Worm (Caenorhabditis elegans) whole organism, late embryonic: ENCODE data around the gene eat-20.

Experiments
- C38D4.7 ChIP-seq: fragments of 200-800 bp; sonication (Bioruptor generic); optimal IDR thresholded peaks from 2 replicates; lab custom pipeline; 2018; ENCODE audit warnings: mild to moderate bottlenecking, missing genetic modification characterization, moderate library complexity, missing compliant biosample characterization
- K02D7.2 ChIP-seq: sonication (generic microtip); optimal IDR thresholded peaks from 2 replicates; lab custom pipeline; 2017; ENCODE audit warnings: mild to moderate bottlenecking, missing genetic modification characterization, missing compliant biosample characterization
- K09A11.1 ChIP-seq: sonication (generic microtip); optimal IDR thresholded peaks from 2 replicates; lab custom pipeline; 2017; ENCODE audit warnings: antibody characterized with exemption, mild to moderate bottlenecking, missing genetic modification characterization, missing compliant biosample characterization; ENCODE audit not compliant: insufficient read depth
- ama-1 ChIP-seq: fragments of 150-350 bp; optimal IDR thresholded peaks from 2 replicates; lab custom pipeline; 2014
- ceh-18 ChIP-seq: sonication (generic microtip); optimal IDR thresholded peaks from 2 replicates; lab custom pipeline; 2016; ENCODE audit warnings: missing genetic modification characterization, missing compliant biosample characterization
- ceh-2 ChIP-seq: sonication (generic microtip); optimal IDR thresholded peaks from 2 replicates; lab custom pipeline; 2016; ENCODE audit warnings: missing genotype, missing genetic modification characterization, missing compliant biosample characterization
- ceh-31 ChIP-seq: sonication (generic microtip); optimal IDR thresholded peaks from 2 replicates; lab custom pipeline; 2016; ENCODE audit warnings: missing genetic modification characterization, missing compliant biosample characterization
- ceh-34 ChIP-seq: sonication (generic microtip); optimal IDR thresholded peaks from 2 replicates; lab custom pipeline; 2016; ENCODE audit warnings: mild to moderate bottlenecking, missing genetic modification characterization, missing compliant biosample characterization
- ceh-45 ChIP-seq: fragments of 200-800 bp; sonication (Bioruptor generic); IDR thresholded peaks from 2 replicates; pipeline ENCODE4 v1.3.6; 2022; ENCODE audit warnings: missing genetic modification reagents, missing genetic modification characterization, missing compliant biosample characterization
- ceh-48 ChIP-seq: sonication (generic microtip); optimal IDR thresholded peaks from 2 replicates; lab custom pipeline; 2016; ENCODE audit warnings: missing genetic modification characterization, inconsistent platforms, missing compliant biosample characterization
- che-1 ChIP-seq: sonication (generic microtip); optimal IDR thresholded peaks from 2 replicates; lab custom pipeline; 2016; ENCODE audit warnings: mild to moderate bottlenecking, missing genetic modification characterization, missing compliant biosample characterization
- elt-2 ChIP-seq: sonication (generic microtip); optimal IDR thresholded peaks from 2 replicates; lab custom pipeline; 2016; ENCODE audit warnings: missing genetic modification reagents, missing genetic modification characterization, missing compliant biosample characterization
- fax-1 ChIP-seq: sonication (generic microtip); optimal IDR thresholded peaks from 2 replicates; lab custom pipeline; 2016; ENCODE audit warnings: missing genotype, missing genetic modification characterization, missing compliant biosample characterization
- fkh-6 ChIP-seq: sonication (generic microtip); optimal IDR thresholded peaks from 2 replicates; lab custom pipeline; 2016; ENCODE audit warnings: missing genetic modification characterization, missing compliant biosample characterization
- gmeb-2 ChIP-seq: sonication (generic microtip); optimal IDR thresholded peaks from 2 replicates; lab custom pipeline; 2016; ENCODE audit warnings: missing genetic modification characterization, inconsistent platforms, missing compliant biosample characterization
- hlh-15 ChIP-seq: sonication (generic microtip); optimal IDR thresholded peaks from 2 replicates; lab custom pipeline; 2016; ENCODE audit warnings: missing genetic modification characterization, missing compliant biosample characterization
- hlh-30 ChIP-seq: sonication (generic microtip); optimal IDR thresholded peaks from 2 replicates; lab custom pipeline; 2017; ENCODE audit warnings: antibody characterized with exemption, missing genetic modification characterization, missing compliant biosample characterization; ENCODE audit not compliant: insufficient read depth
- hlh-6 ChIP-seq: sonication (generic microtip); optimal IDR thresholded peaks from 2 replicates; lab custom pipeline; 2016; ENCODE audit warnings: missing genotype, missing genetic modification characterization, missing compliant biosample characterization
- hlh-8 ChIP-seq: sonication (generic microtip); optimal IDR thresholded peaks from 2 replicates; lab custom pipeline; 2016; ENCODE audit warnings: missing genotype, missing genetic modification characterization, missing compliant biosample characterization
- lim-6 ChIP-seq: sonication (generic microtip); optimal IDR thresholded peaks from 2 replicates; lab custom pipeline; 2016; ENCODE audit warnings: missing genetic modification characterization, missing compliant biosample characterization
- lin-11 ChIP-seq: fragments of 200-800 bp; sonication (Bioruptor generic); optimal IDR thresholded peaks from 2 replicates; lab custom pipeline; 2018; ENCODE audit warnings: mild to moderate bottlenecking, missing genetic modification characterization, missing compliant biosample characterization
- madf-2 ChIP-seq: sonication (generic microtip); optimal IDR thresholded peaks from 2 replicates; lab custom pipeline; 2017; ENCODE audit warnings: missing genetic modification characterization, missing compliant biosample characterization
- mec-3 ChIP-seq: sonication (generic microtip); optimal IDR thresholded peaks from 2 replicates; lab custom pipeline; 2016; ENCODE audit warnings: borderline replicate concordance, missing genetic modification characterization, missing compliant biosample characterization
- nfya-1 ChIP-seq: sonication (generic microtip); optimal IDR thresholded peaks from 2 replicates; lab custom pipeline; 2017; ENCODE audit warnings: missing genetic modification characterization, mild to moderate bottlenecking, missing compliant biosample characterization, antibody characterized with exemption, moderate library complexity
- nhr-232 ChIP-seq: sonication (generic microtip); optimal IDR thresholded peaks from 2 replicates; lab custom pipeline; 2016; ENCODE audit warnings: missing genetic modification characterization, missing compliant biosample characterization
- pat-9 ChIP-seq: fragments of 200-800 bp; sonication (Bioruptor generic); optimal IDR thresholded peaks from 2 replicates; lab custom pipeline; 2018; ENCODE audit warnings: mild to moderate bottlenecking, missing genetic modification characterization, moderate library complexity, missing compliant biosample characterization
- pha-2 ChIP-seq: sonication (generic microtip); optimal IDR thresholded peaks from 2 replicates; lab custom pipeline; 2017; ENCODE audit warnings: mild to moderate bottlenecking, missing genetic modification characterization, missing compliant biosample characterization
- rnt-1 ChIP-seq: sonication (generic microtip); optimal IDR thresholded peaks from 2 replicates; lab custom pipeline; 2016; ENCODE audit warnings: missing genetic modification characterization, missing compliant biosample characterization
- sdc-2 ChIP-seq: sonication (generic microtip); optimal IDR thresholded peaks from 2 replicates; lab custom pipeline; 2016; ENCODE audit warnings: missing genotype, missing genetic modification characterization, missing compliant biosample characterization
- sox-2 ChIP-seq: fragments of 200-800 bp; sonication (Bioruptor generic); IDR thresholded peaks from 2 replicates; pipeline ENCODE4 v1.3.6; 2022; ENCODE audit warnings: missing genetic modification reagents, missing genetic modification characterization, missing compliant biosample characterization
- unc-55 ChIP-seq: sonication (generic microtip); optimal IDR thresholded peaks from 2 replicates; lab custom pipeline; 2017; ENCODE audit warnings: missing biosample characterization, missing genetic modification reagents, missing genetic modification characterization
- zip-5 ChIP-seq: sonication (generic microtip); optimal IDR thresholded peaks from 2 replicates; lab custom pipeline; 2016; ENCODE audit warnings: missing genetic modification characterization, missing compliant biosample characterization
- ztf-16 ChIP-seq: sonication (generic microtip); optimal IDR thresholded peaks from 2 replicates; lab custom pipeline; 2017; ENCODE audit warnings: missing genetic modification characterization, missing compliant biosample characterization

The eat-20 gene

DNA sequence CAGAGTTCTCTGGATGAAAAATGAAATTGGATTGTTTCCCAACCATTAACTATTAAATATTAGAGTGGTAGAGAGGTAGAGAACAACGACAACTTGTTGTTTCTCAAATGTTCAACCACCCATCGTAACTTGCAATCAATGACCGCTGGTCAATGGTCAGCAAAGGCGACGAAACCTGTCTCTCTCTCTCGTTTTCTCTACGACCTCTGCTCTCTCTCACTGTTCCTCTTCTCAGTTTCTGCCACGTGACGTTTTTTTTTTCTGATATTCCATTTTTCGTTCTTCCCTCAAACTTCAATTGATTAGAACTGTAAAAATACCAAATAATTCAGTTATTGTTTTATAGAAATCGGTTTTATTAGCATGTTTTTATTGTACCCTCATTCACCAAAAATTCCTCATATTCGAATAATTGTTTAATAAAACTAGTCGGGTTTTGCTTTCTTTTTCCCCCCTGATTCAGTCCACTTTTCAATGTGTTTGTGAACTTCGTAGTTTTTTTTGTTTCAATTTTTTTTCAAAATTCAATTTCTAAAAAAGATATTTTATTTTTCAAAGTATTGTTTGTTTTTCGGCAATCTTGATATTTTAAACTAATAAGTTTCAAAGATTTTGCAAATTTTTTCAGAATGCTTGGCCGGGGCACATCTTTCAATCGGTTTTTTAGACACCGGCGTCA is 12.7 kb upstream of the eat-20 start, which contains the start of gene suox-1:
TSS of gene suox-1 (plus strand) at position 629 of the 679 bp plus-strand sequence.
- TF ChIP-seq lin-11 (tag; lab: Kevin White, UChicago) (no peak), hlh-6 (tag; lab: Kevin White, UChicago) (no peak), K09A11.1 (no peak), hlh-30 (peak; percentile 34)
- TF ChIP-seq, all 69 proteins: peak for 1

DNA sequence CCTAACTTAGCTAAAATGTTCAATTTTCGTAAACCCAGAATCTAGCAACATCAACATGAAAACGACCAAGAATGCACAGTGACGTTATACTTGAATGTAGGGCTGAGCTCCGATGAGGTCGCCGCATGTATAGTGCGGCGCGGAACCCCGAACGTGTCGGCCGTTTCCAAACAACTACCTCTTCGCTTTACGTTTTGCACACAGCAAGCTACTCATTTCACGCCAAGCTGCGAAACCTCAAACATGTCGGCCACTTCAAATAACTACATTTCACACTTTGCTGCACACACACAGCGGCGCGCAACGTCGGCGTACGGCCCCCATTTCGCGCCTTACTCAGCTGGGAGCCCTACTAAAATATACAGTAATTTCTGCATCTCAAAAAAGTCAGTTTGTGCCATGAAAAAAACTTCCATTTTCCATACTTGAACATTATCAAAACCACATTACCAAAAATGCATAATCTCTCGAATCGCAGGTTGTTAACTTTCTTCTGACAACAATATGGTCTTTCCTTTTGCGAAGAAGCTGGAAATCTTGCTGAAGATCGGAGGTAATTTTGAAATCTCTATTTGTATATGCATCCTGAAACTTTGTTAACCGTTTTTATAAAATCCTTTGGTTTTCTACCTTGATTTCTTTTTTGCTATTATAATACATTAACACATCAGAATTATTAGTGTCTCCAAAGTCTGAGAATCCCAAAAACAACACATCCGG is 7.2 kb upstream of the eat-20 start, which contains the start of gene H13N06.7:
TSS of gene H13N06.7 (plus strand) at position 670 of the 720 bp plus-strand sequence.
- TF ChIP-seq lim-6 (tag; lab: Kevin White, UChicago) (no peak), C38D4.7 (GFP tag; lab: Kevin White, UChicago) (no peak), hlh-15 (tag; lab: Kevin White, UChicago) (no peak), pat-9 (tag; lab: Kevin White, UChicago) (no peak), pha-2 (tag; lab: Kevin White, UChicago) (no peak), nhr-232 (tag; lab: Kevin White, UChicago) (no peak), rnt-1 (no peak), zip-5 (no peak), fax-1 (tag; lab: Kevin White, UChicago) (no peak)

DNA sequence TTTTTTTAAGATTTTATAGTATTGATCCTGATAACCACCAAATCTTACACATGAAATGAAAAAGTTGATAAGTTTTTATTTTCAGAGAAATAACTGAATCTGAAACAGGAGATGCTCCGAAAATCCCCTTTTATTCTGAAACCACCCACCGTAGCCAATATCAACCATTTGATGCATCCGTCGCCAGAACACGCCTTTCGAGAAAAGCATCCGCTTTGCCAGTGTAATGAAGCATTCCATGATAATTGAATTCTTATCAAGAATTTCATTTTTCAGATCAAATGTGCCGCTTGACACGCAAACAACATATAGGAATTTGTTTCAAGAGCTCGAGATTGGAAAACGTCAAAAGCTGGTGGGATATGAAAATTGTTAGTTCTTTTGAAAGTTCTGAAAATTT is 5.0 kb upstream of the eat-20 start, which contains the start of gene tbh-1:
TSS of gene tbh-1 (minus strand) at position 101 of the 400 bp plus-strand sequence.
- TF ChIP-seq sox-2 (GFP tag; lab: Robert Waterston, UW): no peak
- TF ChIP-seq mec-3 (tag; lab: Kevin White, UChicago): no peak
- TF ChIP-seq hlh-8 (tag; lab: Kevin White, UChicago): no peak
- TF ChIP-seq ama-1 (lab: Kevin White, UChicago): no peak
- TF ChIP-seq ceh-48: no peak
- TF ChIP-seq hlh-30: no peak

DNA sequence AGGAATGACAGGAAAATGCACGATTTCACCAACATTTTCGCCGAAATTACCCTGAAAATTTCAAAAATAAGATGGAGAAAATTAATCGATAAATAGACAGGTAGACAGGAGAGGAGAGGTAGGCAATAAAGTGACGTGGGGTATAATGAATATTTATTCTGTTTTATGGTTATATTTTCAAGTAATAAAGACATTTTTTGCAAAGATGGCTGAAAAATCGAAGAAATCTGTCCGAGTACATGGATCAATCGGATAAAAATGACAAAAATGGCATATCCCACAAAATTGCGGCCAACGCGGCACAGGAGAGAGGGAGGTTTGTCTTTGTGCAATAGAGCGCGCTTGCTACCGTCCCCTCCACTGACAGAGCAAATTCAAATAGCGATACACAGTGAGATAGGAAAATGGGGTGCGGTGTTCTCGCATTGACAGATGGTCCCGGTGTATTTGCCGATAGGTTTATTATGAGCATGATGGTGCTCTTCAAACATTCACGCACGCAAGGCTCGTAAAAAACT is 1.9 kb upstream of the eat-20 start, which contains the start of gene zipt-7.2:
TSS of gene zipt-7.2 (minus strand) at position 51 of the 518 bp plus-strand sequence.
- TF ChIP-seq nfya-1 (tag; lab: Kevin White, UChicago) (peak; percentile 51), ceh-31 (peak; percentile 48), rnt-1 (peak; percentile 25), ceh-45 (GFP tag; lab: Robert Waterston, UW) (no peak), zip-5 (no peak), fax-1 (tag; lab: Kevin White, UChicago) (no peak)

DNA sequence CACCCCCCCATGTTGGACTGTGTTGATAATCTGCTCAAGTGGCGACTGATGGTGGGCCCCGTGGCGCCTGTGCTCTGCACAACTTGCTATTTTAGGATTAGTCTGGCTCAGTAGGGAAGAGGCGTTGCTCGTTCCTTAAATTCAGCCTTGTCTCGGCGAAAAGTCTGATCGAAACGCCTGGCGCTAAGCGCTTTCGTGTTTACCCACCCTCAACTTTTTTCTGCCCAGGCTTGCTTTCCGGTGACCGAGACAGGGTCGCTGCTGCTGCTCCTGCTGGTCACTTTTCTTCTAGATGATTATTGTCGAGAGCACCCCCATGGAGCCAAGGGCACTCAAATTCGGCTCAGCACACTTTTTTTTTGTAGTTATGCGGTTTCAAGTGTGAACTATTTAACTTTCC is 4.7 kb downstream of the eat-20 start:
- TF ChIP-seq hlh-15 (tag; lab: Kevin White, UChicago) (no peak), che-1 (tag; lab: Kevin White, UChicago) (no peak), hlh-30 (no peak), ceh-45 (GFP tag; lab: Robert Waterston, UW) (no peak), ztf-16 (tag; lab: Kevin White, UChicago) (no peak), gmeb-2 (no peak), C38D4.7 (GFP tag; lab: Kevin White, UChicago) (no peak), unc-55 (GFP tag; lab: Kevin White, UChicago) (no peak), sdc-2 (tag; lab: Kevin White, UChicago) (no peak), ceh-18 (no peak), K02D7.2 (tag; lab: Kevin White, UChicago) (no peak), ceh-2 (tag; lab: Kevin White, UChicago) (no peak), madf-2 (tag; lab: Kevin White, UChicago) (no peak), elt-2 (tag; lab: Kevin White, UChicago) (no peak), lim-6 (tag; lab: Kevin White, UChicago) (no peak), fkh-6 (tag; lab: Kevin White, UChicago) (no peak), ceh-34 (tag; lab: Kevin White, UChicago) (no peak)
